Fruit fly (Drosophila melanogaster): ENCODE data around the gene Rbp6.

DNA sequence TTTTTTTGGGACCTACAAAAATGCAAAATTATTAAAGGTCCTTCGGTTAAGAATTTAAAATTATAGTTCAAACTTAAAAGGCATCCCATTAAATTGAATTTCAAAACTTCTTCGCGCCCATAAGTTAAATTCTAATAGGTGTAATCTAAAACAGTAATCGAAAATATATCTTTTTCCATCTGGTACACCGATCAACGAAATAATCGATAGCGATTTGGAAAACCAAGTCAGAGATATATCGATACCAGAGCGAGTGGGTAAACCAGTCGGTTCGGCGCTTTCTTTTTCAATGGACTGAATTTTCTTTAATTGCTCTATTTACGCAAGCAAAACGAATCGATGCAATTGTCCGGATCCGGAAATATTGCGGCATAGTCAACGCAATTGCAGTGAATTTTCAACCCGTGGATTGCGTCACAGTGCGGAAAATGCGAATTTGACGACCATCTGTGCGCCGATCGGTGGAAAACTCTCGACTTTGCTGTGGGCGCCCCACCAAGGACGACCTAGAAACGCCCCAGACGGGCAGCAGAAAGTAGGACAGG is 213.8 kb downstream of the Rbp6 start, which contains the start of gene Fit2:
- TF ChIP-seq Dfd (GFP tag; optimal IDR thresholded peaks at IDR 0.05) (no peak), rgr (GFP tag; optimal IDR thresholded peaks at IDR 0.05) (no peak), pan (optimal IDR thresholded peaks at IDR 0.05) (no peak), OdsH (GFP tag; optimal IDR thresholded peaks at IDR 0.05) (no peak), Abd-B (GFP tag; optimal IDR thresholded peaks at IDR 0.05) (no peak), brk (GFP tag; optimal IDR thresholded peaks at IDR 0.05) (no peak), usp (GFP tag; optimal IDR thresholded peaks at IDR 0.05) (no peak), h (GFP tag; optimal IDR thresholded peaks at IDR 0.05) (no peak), Dif (GFP tag; optimal IDR thresholded peaks at IDR 0.05; ENCODE audit: partially characterized antibody) (no peak), N (GFP tag; optimal IDR thresholded peaks at IDR 0.05) (no peak), dsf (GFP tag; optimal IDR thresholded peaks at IDR 0.05; ENCODE audit: borderline replicate concordance) (no peak), dl (GFP tag; optimal IDR thresholded peaks at IDR 0.05; ENCODE audit: insufficient read depth in 1 of 2, partially characterized antibody in 2 of 2) (no peak)
